Worm (Caenorhabditis elegans) whole organism, L1 larva: ENCODE data around the gene rpl-23.

Experiments
- C04F5.9 ChIP-seq: sonication (generic microtip); optimal IDR thresholded peaks from 2 replicates; lab custom pipeline; 2016; ENCODE audit warnings: missing genetic modification characterization, missing compliant biosample characterization
- C34B4.2 ChIP-seq: sonication (generic microtip); optimal IDR thresholded peaks from 2 replicates; lab custom pipeline; 2017; ENCODE audit warnings: mild to moderate bottlenecking, missing genetic modification characterization, missing compliant biosample characterization
- alr-1 ChIP-seq: fragments of 200-800 bp; sonication (Bioruptor generic); optimal IDR thresholded peaks from 2 replicates; lab custom pipeline; 2018; ENCODE audit warnings: borderline replicate concordance, mild to moderate bottlenecking, missing genetic modification characterization, missing compliant biosample characterization
- ama-1 ChIP-seq: fragments of 150-350 bp; optimal IDR thresholded peaks from 2 replicates; lab custom pipeline; 2014
- blmp-1 ChIP-seq: fragments of 150-350 bp; optimal IDR thresholded peaks from 2 replicates; lab custom pipeline; 2014; ENCODE audit warnings: missing biosample characterization, missing genetic modification characterization
- ceh-63 ChIP-seq: fragments of 200-800 bp; sonication (Bioruptor generic); optimal IDR thresholded peaks from 2 replicates; lab custom pipeline; 2018; ENCODE audit warnings: mild to moderate bottlenecking, missing genetic modification characterization, missing compliant biosample characterization
- ceh-82 ChIP-seq, 3 experiments: fragments of 150-350 bp in 1 of 3; sonication (generic microtip) in 2 of 3; optimal IDR thresholded peaks; 2 replicates each; lab custom pipeline; 2014 to 2017; ENCODE audit warnings: missing biosample characterization in 3 of 3, missing genetic modification characterization in 3 of 3
- ceh-88 ChIP-seq: fragments of 200-800 bp; sonication (Bioruptor generic); IDR thresholded peaks from 2 replicates; pipeline ENCODE4 v1.3.6; 2022; ENCODE audit warnings: missing genetic modification characterization, missing compliant biosample characterization
- ceh-90 ChIP-seq: sonication (generic microtip); optimal IDR thresholded peaks from 2 replicates; lab custom pipeline; 2016; ENCODE audit warnings: missing genetic modification characterization, missing compliant biosample characterization
- ces-1 ChIP-seq: fragments of 150-350 bp; optimal IDR thresholded peaks from 2 replicates; lab custom pipeline; 2014; ENCODE audit warnings: missing biosample characterization, missing genetic modification reagents, missing genetic modification characterization
- efl-1 ChIP-seq, 4 experiments: fragments of 150-350 bp; optimal IDR thresholded peaks in 3 of 4; peaks in 1 of 4; 1 replicate in 1 of 4; 2 replicates in 3 of 4; lab custom pipeline; 2014; ENCODE audit warnings: missing biosample characterization in 2 of 4, missing genetic modification characterization in 2 of 4, missing genetic modification reagents in 2 of 4
- efl-3 ChIP-seq: fragments of 200-800 bp; sonication (Bioruptor generic); optimal IDR thresholded peaks from 2 replicates; lab custom pipeline; 2018; ENCODE audit warnings: mild to moderate bottlenecking, missing genetic modification characterization, missing compliant biosample characterization
- egl-13 ChIP-seq: sonication (generic microtip); optimal IDR thresholded peaks from 2 replicates; lab custom pipeline; 2016; ENCODE audit warnings: missing genotype, missing genetic modification reagents, missing genetic modification characterization, missing compliant biosample characterization
- elt-2 ChIP-seq: sonication (generic microtip); optimal IDR thresholded peaks from 2 replicates; lab custom pipeline; 2016; ENCODE audit warnings: missing genetic modification characterization, mild to moderate bottlenecking, inconsistent platforms, missing compliant biosample characterization, missing genetic modification reagents
- ets-5 ChIP-seq: fragments of 200-800 bp; sonication (Bioruptor generic); IDR thresholded peaks from 2 replicates; pipeline ENCODE4 v1.3.6; 2022; ENCODE audit warnings: missing genetic modification characterization, missing compliant biosample characterization
- fkh-10 ChIP-seq: sonication (generic microtip); optimal IDR thresholded peaks from 2 replicates; lab custom pipeline; 2017; ENCODE audit warnings: missing biosample characterization, missing genetic modification reagents, missing genetic modification characterization
- fkh-8 ChIP-seq: sonication (generic microtip); optimal IDR thresholded peaks from 2 replicates; lab custom pipeline; 2016; ENCODE audit warnings: mild to moderate bottlenecking, missing genetic modification characterization, missing compliant biosample characterization
- hlh-4 ChIP-seq: sonication (generic microtip); optimal IDR thresholded peaks from 2 replicates; lab custom pipeline; 2016; ENCODE audit warnings: mild to moderate bottlenecking, missing genetic modification characterization, missing compliant biosample characterization
- hpl-2 ChIP-seq: fragments of 150-350 bp; optimal IDR thresholded peaks from 2 replicates; lab custom pipeline; 2014; ENCODE audit warnings: missing biosample characterization, missing genetic modification reagents, missing genetic modification characterization
- irx-1 ChIP-seq: sonication (generic microtip); optimal IDR thresholded peaks from 2 replicates; lab custom pipeline; 2016; ENCODE audit warnings: missing genetic modification characterization, missing compliant biosample characterization
- isw-1 ChIP-seq: fragments of 200-800 bp; sonication (Bioruptor generic); IDR thresholded peaks from 2 replicates; pipeline ENCODE4 v1.3.6; 2022; ENCODE audit warnings: missing genetic modification characterization, missing compliant biosample characterization
- jun-1 ChIP-seq: fragments of 150-350 bp; optimal IDR thresholded peaks from 2 replicates; lab custom pipeline; 2014; ENCODE audit warnings: missing biosample characterization, missing genetic modification reagents, missing genetic modification characterization
- lin-13 ChIP-seq: fragments of 150-350 bp; optimal IDR thresholded peaks from 2 replicates; lab custom pipeline; 2014; ENCODE audit warnings: missing biosample characterization, missing genetic modification reagents, missing genetic modification characterization
- lin-14 ChIP-seq: fragments of 200-800 bp; sonication (Bioruptor generic); optimal IDR thresholded peaks from 2 replicates; lab custom pipeline; 2018; ENCODE audit warnings: mild to moderate bottlenecking, missing genetic modification characterization, moderate library complexity, missing compliant biosample characterization
- lin-15B ChIP-seq: fragments of 150-350 bp; sonication (generic microtip); optimal IDR thresholded peaks from 3 replicates; lab custom pipeline; 2014; ENCODE audit warnings: missing biosample characterization, missing genetic modification characterization
- lin-35 ChIP-seq, 2 experiments: fragments of 150-350 bp; optimal IDR thresholded peaks; 2 replicates each; lab custom pipeline; 2014; ENCODE audit warnings: missing biosample characterization in 2 of 2, missing genetic modification characterization in 2 of 2, missing genetic modification reagents in 2 of 2
- lin-39 ChIP-seq: fragments of 150-350 bp; optimal IDR thresholded peaks from 2 replicates; lab custom pipeline; 2014; ENCODE audit warnings: missing biosample characterization, missing genetic modification reagents, missing genetic modification characterization
- lsy-2 ChIP-seq, 2 experiments: fragments of 150-350 bp; optimal IDR thresholded peaks; 2 replicates each; lab custom pipeline; 2014; ENCODE audit warnings: missing biosample characterization in 2 of 2, missing genetic modification characterization in 2 of 2
- mab-9 ChIP-seq: fragments of 200-800 bp; sonication (Bioruptor generic); IDR thresholded peaks from 2 replicates; pipeline ENCODE4 v1.3.6; 2022; ENCODE audit warnings: missing genetic modification reagents, missing genetic modification characterization, missing compliant biosample characterization
- mef-2 ChIP-seq: fragments of 150-350 bp; optimal IDR thresholded peaks from 2 replicates; lab custom pipeline; 2014; ENCODE audit warnings: missing biosample characterization, missing genetic modification characterization
- nhr-11 ChIP-seq: fragments of 150-350 bp; optimal IDR thresholded peaks from 2 replicates; lab custom pipeline; 2014; ENCODE audit warnings: missing biosample characterization, missing genetic modification characterization
- nhr-12 ChIP-seq: sonication (generic microtip); optimal IDR thresholded peaks from 2 replicates; lab custom pipeline; 2017; ENCODE audit warnings: missing biosample characterization, missing genetic modification characterization
- nhr-237 ChIP-seq: fragments of 150-350 bp; optimal IDR thresholded peaks from 2 replicates; lab custom pipeline; 2014; ENCODE audit warnings: missing biosample characterization, missing genetic modification characterization
- nhr-28 ChIP-seq: fragments of 150-350 bp; optimal IDR thresholded peaks from 2 replicates; lab custom pipeline; 2014; ENCODE audit warnings: missing biosample characterization, missing genetic modification characterization
- nhr-47 ChIP-seq: sonication (generic microtip); optimal IDR thresholded peaks from 2 replicates; lab custom pipeline; 2016; ENCODE audit warnings: mild to moderate bottlenecking, missing genetic modification characterization, moderate library complexity, missing compliant biosample characterization
- nhr-71 ChIP-seq: sonication (generic microtip); optimal IDR thresholded peaks from 2 replicates; lab custom pipeline; 2016; ENCODE audit warnings: mild to moderate bottlenecking, missing genetic modification characterization, moderate library complexity, missing compliant biosample characterization
- nhr-77 ChIP-seq: fragments of 150-350 bp; optimal IDR thresholded peaks from 2 replicates; lab custom pipeline; 2014; ENCODE audit warnings: missing biosample characterization, missing genetic modification characterization
- nhr-85 ChIP-seq: sonication (generic microtip); peaks from one replicate; lab custom pipeline; 2016; ENCODE audit warnings: missing genetic modification characterization, inconsistent platforms, missing compliant biosample characterization
- nhr-90 ChIP-seq: sonication (generic microtip); optimal IDR thresholded peaks from 2 replicates; lab custom pipeline; 2016; ENCODE audit warnings: mild to moderate bottlenecking, missing genetic modification characterization, missing compliant biosample characterization; ENCODE audit not compliant: poor library complexity
- pag-3 ChIP-seq: sonication (generic microtip); optimal IDR thresholded peaks from 2 replicates; lab custom pipeline; 2017; ENCODE audit warnings: missing genetic modification characterization, mild to moderate bottlenecking, missing compliant biosample characterization, antibody characterized with exemption, borderline replicate concordance; ENCODE audit not compliant: insufficient read depth
- pax-3 ChIP-seq: fragments of 200-800 bp; sonication (Bioruptor generic); optimal IDR thresholded peaks from 2 replicates; lab custom pipeline; 2018; ENCODE audit warnings: mild to moderate bottlenecking, missing genetic modification characterization, moderate library complexity, missing compliant biosample characterization
- pqm-1 ChIP-seq: sonication (generic microtip); optimal IDR thresholded peaks from 3 replicates; lab custom pipeline; 2017; ENCODE audit warnings: missing biosample characterization, missing genetic modification characterization
- skn-1 ChIP-seq: fragments of 150-350 bp; optimal IDR thresholded peaks from 2 replicates; lab custom pipeline; 2014; ENCODE audit warnings: missing biosample characterization, missing genetic modification characterization
- sox-4 ChIP-seq: sonication (generic microtip); optimal IDR thresholded peaks from 2 replicates; lab custom pipeline; 2016; ENCODE audit warnings: missing genetic modification characterization, missing compliant biosample characterization
- sptf-1 ChIP-seq: fragments of 150-350 bp; optimal IDR thresholded peaks from 2 replicates; lab custom pipeline; 2014; ENCODE audit warnings: missing biosample characterization, missing genetic modification characterization
- swsn-7 ChIP-seq: sonication (generic microtip); optimal IDR thresholded peaks from 2 replicates; lab custom pipeline; 2016; ENCODE audit warnings: missing genetic modification characterization, missing compliant biosample characterization
- tbx-2 ChIP-seq: sonication (generic microtip); optimal IDR thresholded peaks from 2 replicates; lab custom pipeline; 2016; ENCODE audit warnings: missing genetic modification characterization, missing compliant biosample characterization
- tlp-1 ChIP-seq: fragments of 150-350 bp; optimal IDR thresholded peaks from 2 replicates; lab custom pipeline; 2014; ENCODE audit warnings: missing biosample characterization, missing genetic modification characterization
- unc-62 ChIP-seq: fragments of 150-350 bp; optimal IDR thresholded peaks from 2 replicates; lab custom pipeline; 2014; ENCODE audit warnings: missing biosample characterization, missing genetic modification reagents, missing genetic modification characterization
- unc-86 ChIP-seq: sonication (generic microtip); optimal IDR thresholded peaks from 2 replicates; lab custom pipeline; 2016; ENCODE audit warnings: missing genetic modification characterization, missing compliant biosample characterization
- unc-98 ChIP-seq: fragments of 200-800 bp; sonication (Bioruptor generic); IDR thresholded peaks from 2 replicates; pipeline ENCODE4 v1.3.6; 2022; ENCODE audit warnings: missing genetic modification characterization, missing compliant biosample characterization
- xbp-1 ChIP-seq: sonication (generic microtip); optimal IDR thresholded peaks from 2 replicates; lab custom pipeline; 2016; ENCODE audit warnings: missing genetic modification characterization, missing compliant biosample characterization
- zip-4 ChIP-seq: fragments of 200-800 bp; sonication (Bioruptor generic); optimal IDR thresholded peaks from 2 replicates; lab custom pipeline; 2018; ENCODE audit warnings: mild to moderate bottlenecking, missing genetic modification characterization, moderate library complexity, missing compliant biosample characterization
- ztf-4 ChIP-seq: fragments of 150-350 bp; optimal IDR thresholded peaks from 2 replicates; lab custom pipeline; 2014; ENCODE audit warnings: missing biosample characterization, missing genetic modification characterization

The rpl-23 gene

DNA sequence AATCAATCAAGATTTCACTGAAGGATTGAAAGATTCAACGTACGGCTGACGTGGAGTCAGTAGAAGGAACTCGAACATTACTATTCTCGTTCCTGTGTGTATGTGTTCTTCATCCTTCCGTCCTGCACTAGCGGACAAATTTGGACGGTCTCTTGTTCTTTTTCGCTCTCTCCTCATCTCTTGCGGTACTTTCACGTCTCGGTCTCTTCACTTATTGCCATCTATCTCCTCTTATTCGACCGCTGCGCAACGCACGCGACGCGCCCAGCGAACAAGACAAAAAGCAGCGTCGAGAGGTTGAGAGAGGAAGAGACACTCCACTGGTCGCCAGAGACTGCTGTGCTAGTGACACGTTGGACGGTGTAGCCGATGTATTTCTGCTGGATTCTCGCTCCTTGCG, 9.5 kb upstream of the rpl-23 start:
- TF ChIP-seq hlh-4 (tag; lab: Kevin White, UChicago), result no peak
- peak; percentile 55 to 64 for TF ChIP-seq lin-35 (GFP tag; optimal IDR thresholded peaks at IDR 0.05; lab: Kevin White, UChicago)
- no peak for TF ChIP-seq nhr-11 (tag; lab: Kevin White, UChicago)
- no peak for TF ChIP-seq ztf-4 (tag; lab: Kevin White, UChicago)
- no peak for TF ChIP-seq C04F5.9 (tag; lab: Kevin White, UChicago)
- no peak for TF ChIP-seq unc-62
- no peak for TF ChIP-seq nhr-28 (tag; lab: Kevin White, UChicago)
- no peak for TF ChIP-seq nhr-85 (tag; lab: Kevin White, UChicago)
- no peak for TF ChIP-seq nhr-90 (tag; lab: Kevin White, UChicago)
- TF ChIP-seq fkh-10 (GFP tag; lab: Kevin White, UChicago), result peak; percentile 10
- TF ChIP-seq zip-4 (GFP tag; lab: Kevin White, UChicago), result no peak
- TF ChIP-seq nhr-71 (tag; lab: Kevin White, UChicago), result peak; percentile 58
- TF ChIP-seq ceh-90, result no peak
- TF ChIP-seq C34B4.2 (tag; lab: Kevin White, UChicago), result no peak
- TF ChIP-seq tlp-1, result no peak
- TF ChIP-seq ceh-63 (GFP tag; lab: Kevin White, UChicago), result no peak
- peak; percentile 36 for TF ChIP-seq xbp-1 (tag; lab: Kevin White, UChicago)
- no peak for TF ChIP-seq mab-9
- no peak for TF ChIP-seq ceh-88 (GFP tag; lab: Robert Waterston, UW)
- TF ChIP-seq mef-2 (tag; lab: Kevin White, UChicago), result no peak
- no peak for TF ChIP-seq ets-5 (GFP tag; lab: Robert Waterston, UW)
- TF ChIP-seq ceh-82 (tag; optimal IDR thresholded peaks at IDR 0.05; lab: Kevin White, UChicago), result peak; percentile 7 to 87 (median 68)
- no peak for TF ChIP-seq pqm-1 (tag; lab: Kevin White, UChicago)
- no peak for TF ChIP-seq sox-4 (tag; lab: Kevin White, UChicago)
- peak; percentile 54 for TF ChIP-seq skn-1 (tag; lab: Kevin White, UChicago)
- TF ChIP-seq blmp-1 (tag; lab: Kevin White, UChicago), result peak; percentile 52
- TF ChIP-seq efl-1 (optimal IDR thresholded peaks at IDR 0.05; lab: Kevin White, UChicago), result peak; percentile 68 to 83
- TF ChIP-seq efl-1 (GFP tag; optimal IDR thresholded peaks at IDR 0.05 in 1 of 2; lab: Kevin White, UChicago), result peak; percentile 30 to 96
- no peak for TF ChIP-seq pax-3 (tag; lab: Kevin White, UChicago)
- TF ChIP-seq lin-15B (tag; lab: Kevin White, UChicago), result peak; percentile 24
- no peak for TF ChIP-seq unc-98 (GFP tag; lab: Robert Waterston, UW)
- no peak for TF ChIP-seq nhr-12 (tag; lab: Kevin White, UChicago)
- TF ChIP-seq sptf-1, result no peak
- no peak for TF ChIP-seq ama-1 (lab: Kevin White, UChicago)
- TF ChIP-seq isw-1 (GFP tag; lab: Robert Waterston, UW), result peak; percentile 39; the same call in 1 of the 2 replicates
- TF ChIP-seq jun-1 (tag; lab: Kevin White, UChicago), result peak; percentile 18
- no peak for TF ChIP-seq efl-3 (GFP tag; lab: Kevin White, UChicago)
- TF ChIP-seq ces-1, result no peak
- peak; percentile 50 to 84 for TF ChIP-seq lsy-2 (tag; optimal IDR thresholded peaks at IDR 0.05; lab: Kevin White, UChicago)
- TF ChIP-seq nhr-47 (tag; lab: Kevin White, UChicago), result peak; percentile 40
- TF ChIP-seq irx-1 (tag; lab: Kevin White, UChicago), result no peak
- no peak for TF ChIP-seq elt-2 (tag; lab: Kevin White, UChicago)
- no peak for TF ChIP-seq egl-13
- no peak for TF ChIP-seq alr-1 (tag; lab: Kevin White, UChicago)
- peak; percentile 43 for TF ChIP-seq nhr-77 (tag; lab: Kevin White, UChicago)
- TF ChIP-seq fkh-8 (tag; lab: Kevin White, UChicago), result peak; percentile 49
- TF ChIP-seq tbx-2 (tag; lab: Kevin White, UChicago), result peak; percentile 46
- no peak for TF ChIP-seq nhr-237
- no peak for TF ChIP-seq lin-39 (tag; lab: Kevin White, UChicago)
- TF ChIP-seq unc-86 (tag; lab: Kevin White, UChicago), result peak; percentile 35
- no peak for TF ChIP-seq lin-13 (GFP tag; lab: Kevin White, UChicago)
- peak; percentile 90 for TF ChIP-seq lin-14
- peak; percentile 56 for TF ChIP-seq swsn-7 (tag; lab: Kevin White, UChicago)
- TF ChIP-seq pag-3 (tag; lab: Kevin White, UChicago), result no peak
- TF ChIP-seq hpl-2 (GFP tag; lab: Kevin White, UChicago), result no peak
